Fruit fly (Drosophila melanogaster) whole organism, pupa: Measurements from ENCODE around the gene CG17237.

Experiments used
- CG15710 ChIP-seq: fragments of 200-800 bp; sonication (Bioruptor generic); optimal IDR thresholded peaks from 2 replicates; lab custom pipeline; 2018; ENCODE audit warnings: missing biosample characterization, mild to moderate bottlenecking, missing genetic modification characterization, moderate library complexity
- CG17806 ChIP-seq: fragments of 200-800 bp; sonication (Bioruptor generic); optimal IDR thresholded peaks from 2 replicates; lab custom pipeline; 2018; ENCODE audit warnings: missing biosample characterization, mild to moderate bottlenecking, missing genetic modification characterization, moderate library complexity
- CG34367 ChIP-seq: fragments of 200-800 bp; sonication (Bioruptor generic); optimal IDR thresholded peaks from 2 replicates; lab custom pipeline; 2018; ENCODE audit warnings: missing biosample characterization, mild to moderate bottlenecking, missing genetic modification characterization
- CG9948 ChIP-seq: fragments of 200-800 bp; sonication (Bioruptor generic); optimal IDR thresholded peaks from 2 replicates; lab custom pipeline; 2018; ENCODE audit warnings: missing biosample characterization, mild to moderate bottlenecking, missing genetic modification characterization, moderate library complexity
- EcR ChIP-seq: fragments of 200-800 bp; sonication (Bioruptor generic); optimal IDR thresholded peaks from 3 replicates; lab custom pipeline; 2019; ENCODE audit warnings: missing biosample characterization, missing genetic modification characterization, mild to moderate bottlenecking, moderate library complexity, missing genetic modification reagents
- Pif1A ChIP-seq: fragments of 200-800 bp; sonication (Bioruptor generic); optimal IDR thresholded peaks from 3 replicates; lab custom pipeline; 2016; ENCODE audit warnings: missing biosample characterization, missing genetic modification characterization
- Snoo ChIP-seq: fragments of 200-800 bp; sonication (Bioruptor generic); optimal IDR thresholded peaks from 3 replicates; lab custom pipeline; 2017; ENCODE audit warnings: missing biosample characterization, mild to moderate bottlenecking, missing genetic modification characterization, inconsistent platforms
- gl ChIP-seq: fragments of 200-800 bp; sonication (Bioruptor generic); optimal IDR thresholded peaks from 2 replicates; lab custom pipeline; 2018; ENCODE audit warnings: missing biosample characterization, mild to moderate bottlenecking, missing genetic modification characterization
- rn ChIP-seq: fragments of 200-800 bp; sonication (Bioruptor generic); IDR thresholded peaks from 2 replicates; pipeline ENCODE4 v1.3.6; 2022; ENCODE audit warnings: missing biosample characterization, missing genetic modification characterization

- TF ChIP-seq gl (tag; lab: Kevin White, UChicago) (no peak), CG17806 (tag; lab: Kevin White, UChicago) (no peak), Snoo (tag; lab: Kevin White, UChicago) (no peak), Pif1A (GFP tag; lab: Kevin White, UChicago) (no peak), CG34367 (no peak), CG15710 (tag; lab: Kevin White, UChicago) (no peak), rn (GFP tag; lab: Robert Waterston, UW) (no peak), CG9948 (tag; lab: Kevin White, UChicago) (no peak), EcR (GFP tag; lab: Kevin White, UChicago) (no peak)
Observed at dm6 chr2L:2254950-2255349, 34.3 kb downstream of the CG17237 start, which contains the start of gene Send1.
